Worm (Caenorhabditis elegans): ENCODE measurements around the gene sir-2.3.

DNA sequence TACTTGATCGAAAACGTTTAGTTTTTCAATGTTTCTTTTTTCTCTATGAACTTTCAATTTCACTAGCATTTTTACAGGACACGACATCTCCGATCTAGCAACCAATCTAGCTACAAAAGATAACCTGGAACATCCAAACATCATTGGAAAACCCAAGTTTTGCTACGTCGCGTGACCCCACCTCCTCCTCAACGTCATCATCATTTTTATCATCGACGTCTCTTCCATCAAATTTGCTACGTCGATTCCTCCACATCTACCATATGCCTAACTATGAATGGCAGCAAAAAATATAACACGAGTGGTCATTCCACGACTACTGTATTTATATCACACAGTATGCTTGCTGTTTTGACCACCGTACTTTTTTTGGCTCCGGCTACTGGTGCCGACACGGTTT is 8.6 kb upstream of the sir-2.3 start, which contains the start of gene F46G10.2:
- TF ChIP-seq zag-1 (tag; optimal IDR thresholded peaks at IDR 0.05) (no peak), nhr-41 (GFP tag; IDR thresholded peaks at IDR 0.05) (no peak), F37D6.2 (tag; optimal IDR thresholded peaks at IDR 0.05) (no peak), dpl-1 (GFP tag; optimal IDR thresholded peaks at IDR 0.05) (no peak), skn-1 (tag; optimal IDR thresholded peaks at IDR 0.05) (no peak), ceh-20 (GFP tag; IDR thresholded peaks at IDR 0.05) (no peak), snpc-4 (tag; optimal IDR thresholded peaks at IDR 0.05) (no peak), ceh-62 (tag; optimal IDR thresholded peaks at IDR 0.05) (no peak)

All from whole organism, L4 larva.